Worm (Caenorhabditis elegans): ENCODE results near the gene srh-56.

srh-56 gene

DNA sequence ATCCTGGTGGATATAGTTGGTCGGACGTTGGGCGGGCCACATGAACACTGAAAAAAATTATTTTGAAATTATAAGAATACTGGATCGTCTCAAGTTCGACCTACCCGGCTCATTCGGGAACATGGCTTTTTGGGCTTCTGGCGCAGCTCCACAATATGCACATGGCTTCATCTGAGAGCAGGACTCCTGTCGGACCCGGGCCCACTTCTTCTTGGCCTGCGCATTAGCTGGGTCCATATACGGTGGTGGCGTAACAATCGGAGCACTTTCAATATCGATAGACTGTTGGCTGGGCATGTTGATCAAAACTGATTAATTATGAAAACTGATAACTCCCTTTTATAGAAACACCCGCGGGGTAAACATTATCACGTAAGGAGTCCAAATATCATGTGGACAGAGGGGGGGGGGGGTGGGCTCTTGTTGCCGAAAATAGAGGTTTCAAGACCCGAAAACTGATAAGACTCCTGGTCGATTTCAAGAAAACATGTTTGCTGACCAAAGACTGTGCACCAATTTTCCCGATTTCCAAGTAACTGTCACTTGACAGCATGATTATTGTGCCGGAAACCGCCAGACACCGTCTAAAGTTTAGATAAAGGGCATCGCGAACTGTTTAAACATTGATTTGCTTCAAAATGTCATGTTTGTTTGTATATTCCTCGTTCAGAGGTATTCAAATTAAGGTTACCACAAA lies 40.7 kb upstream of the srh-56 start, which contains the start of gene dod-3:
Gene dod-3 (minus strand): TSS at position 315 of the 697 bp plus-strand sequence.
- peak; percentile 57 for TF ChIP-seq F13H6.1 (tag; optimal IDR thresholded peaks at IDR 0.05)
- TF ChIP-seq fos-1 (tag; optimal IDR thresholded peaks at IDR 0.05): no peak
- no peak for TF ChIP-seq nhr-11 (tag; optimal IDR thresholded peaks at IDR 0.05)
- TF ChIP-seq skn-1 (tag; optimal IDR thresholded peaks at IDR 0.05): no peak
- TF ChIP-seq unc-62 (GFP tag; optimal IDR thresholded peaks at IDR 0.05): no peak

DNA sequence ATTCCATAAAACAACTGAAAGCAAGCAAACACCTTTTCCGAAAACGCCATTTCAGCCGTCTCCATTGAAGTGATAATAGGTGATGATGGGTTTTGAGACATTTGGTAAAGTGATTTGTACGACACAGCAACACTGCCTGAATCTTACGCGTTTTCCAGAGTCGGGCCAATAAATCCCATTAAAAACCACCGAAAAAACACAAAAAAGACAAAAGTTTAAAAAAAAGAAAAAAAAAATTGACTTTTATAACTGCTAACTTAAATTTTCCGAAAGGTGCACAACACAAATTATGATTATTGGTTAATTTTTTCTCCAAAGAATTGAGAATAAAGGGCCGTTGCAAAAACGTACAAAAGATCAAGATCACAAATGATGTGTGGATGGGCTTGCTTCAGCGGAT lies 37.3 kb upstream of the srh-56 start, which contains the start of gene srg-57:
Gene srg-57 (minus strand): TSS at position 101 of the 400 bp plus-strand sequence.
- no peak for TF ChIP-seq fos-1 (tag; optimal IDR thresholded peaks at IDR 0.05)
- TF ChIP-seq lin-39 (tag; optimal IDR thresholded peaks at IDR 0.05): no peak
- TF ChIP-seq nhr-11 (tag; optimal IDR thresholded peaks at IDR 0.05): no peak
- no peak for TF ChIP-seq ztf-4 (tag; optimal IDR thresholded peaks at IDR 0.05)
- no peak for TF ChIP-seq lin-13 (GFP tag; optimal IDR thresholded peaks at IDR 0.05)
- TF ChIP-seq skn-1 (tag; optimal IDR thresholded peaks at IDR 0.05): no peak
- no peak for TF ChIP-seq ZK546.5 (tag; optimal IDR thresholded peaks at IDR 0.05)
- no peak for TF ChIP-seq R02D3.7 (tag; optimal IDR thresholded peaks at IDR 0.05)

- TF ChIP-seq F13H6.1 (tag; optimal IDR thresholded peaks at IDR 0.05) (no peak), nhr-237 (tag; optimal IDR thresholded peaks at IDR 0.05) (no peak), sma-3 (GFP tag; optimal IDR thresholded peaks at IDR 0.05) (no peak), egl-27 (tag; optimal IDR thresholded peaks at IDR 0.05) (no peak), nhr-129 (tag; optimal IDR thresholded peaks at IDR 0.05) (no peak), alr-1 (tag; optimal IDR thresholded peaks at IDR 0.05) (no peak), ztf-1 (GFP tag; conservative IDR thresholded peaks at IDR 0.05) (no peak), lsy-2 (tag; optimal IDR thresholded peaks at IDR 0.05) (no peak), nhr-10 (tag; optimal IDR thresholded peaks at IDR 0.05) (no peak), sem-4 (tag; optimal IDR thresholded peaks at IDR 0.05) (no peak), lin-11 (tag; optimal IDR thresholded peaks at IDR 0.05) (no peak), ceh-16 (tag; optimal IDR thresholded peaks at IDR 0.05) (no peak), nhr-77 (tag; optimal IDR thresholded peaks at IDR 0.05) (no peak), nhr-12 (tag; optimal IDR thresholded peaks at IDR 0.05) (no peak), mab-5 (tag; optimal IDR thresholded peaks at IDR 0.05) (no peak), C34F6.9 (tag; optimal IDR thresholded peaks at IDR 0.05) (no peak), unc-39 (tag; optimal IDR thresholded peaks at IDR 0.05) (no peak), ama-1 (optimal IDR thresholded peaks at IDR 0.05) (no peak), nhr-23 (tag; optimal IDR thresholded peaks at IDR 0.05) (no peak)
These were observed 33.5 kb upstream of the srh-56 start, which contains the start of gene srg-56 for ce11 chrV:2738174-2738573. Gene srg-56, minus strand, starts transcription at chrV:2738274.

DNA sequence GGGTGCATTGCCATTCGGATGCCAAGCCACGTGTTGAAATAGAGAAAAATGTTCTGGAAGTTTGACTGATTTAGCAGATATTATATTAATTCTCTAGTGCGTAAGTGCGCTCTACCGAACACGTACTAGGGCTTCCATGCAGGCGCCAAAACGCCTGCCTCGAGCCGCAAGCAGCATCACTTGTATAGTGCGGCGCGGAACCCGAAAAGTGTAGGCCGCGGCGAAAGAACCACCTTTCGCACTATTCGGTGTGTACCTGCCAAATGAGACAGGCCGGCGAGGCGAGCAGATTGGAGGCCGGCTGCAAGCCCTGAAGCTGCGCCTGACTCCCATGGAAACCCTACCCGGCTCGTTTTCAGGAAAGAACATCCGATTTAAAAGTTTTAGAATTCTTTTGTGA lies 32.1 kb upstream of the srh-56 start:
- peak; percentile 8 for TF ChIP-seq snpc-4 (tag; optimal IDR thresholded peaks at IDR 0.05)
- no peak for TF ChIP-seq nhr-21 (tag; optimal IDR thresholded peaks at IDR 0.05)

ce11 chrV:2740228-2740627 lies 31.4 kb upstream of the srh-56 start, which contains the start of gene srg-61:
Gene srg-61, minus strand, starts transcription at chrV:2740328.
- no peak for TF ChIP-seq lin-39 (tag; optimal IDR thresholded peaks at IDR 0.05)
- TF ChIP-seq mdl-1 (tag; optimal IDR thresholded peaks at IDR 0.05): no peak
- no peak for TF ChIP-seq skn-1 (tag; optimal IDR thresholded peaks at IDR 0.05)
- TF ChIP-seq C34F6.9 (tag; optimal IDR thresholded peaks at IDR 0.05): no peak

DNA sequence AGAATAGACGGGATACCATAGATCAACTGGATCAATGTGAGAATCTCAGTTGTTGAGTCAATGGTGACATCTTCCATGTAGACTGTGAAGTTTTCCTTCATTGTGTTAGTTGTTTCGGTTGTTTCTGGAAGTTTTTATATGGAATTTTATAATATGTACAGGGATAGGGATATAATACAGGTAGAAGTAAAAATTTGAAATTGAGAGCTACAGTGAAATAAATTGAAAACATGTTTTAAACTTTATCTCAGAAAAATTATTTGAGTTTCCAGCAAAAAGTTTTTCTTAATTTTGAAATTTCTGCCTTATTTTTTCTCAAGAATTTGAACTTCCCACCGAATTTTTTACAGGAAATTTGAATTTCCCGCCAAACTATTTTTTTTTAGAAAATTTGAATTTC lies 29.4 kb upstream of the srh-56 start, which contains the start of gene srg-62:
Gene srg-62 (minus strand): TSS at position 101 of the 400 bp plus-strand sequence.
- no peak for TF ChIP-seq unc-62 (GFP tag; optimal IDR thresholded peaks at IDR 0.05)
- no peak for TF ChIP-seq snpc-4 (tag; optimal IDR thresholded peaks at IDR 0.05)
- no peak for TF ChIP-seq unc-39 (tag; optimal IDR thresholded peaks at IDR 0.05)
- no peak for TF ChIP-seq lin-11 (tag; optimal IDR thresholded peaks at IDR 0.05)
- TF ChIP-seq nhr-6 (tag; optimal IDR thresholded peaks at IDR 0.05): no peak
- no peak for TF ChIP-seq dmd-4 (tag; optimal IDR thresholded peaks at IDR 0.05)
- no peak for TF ChIP-seq lin-13 (GFP tag; optimal IDR thresholded peaks at IDR 0.05)
- no peak for TF ChIP-seq ceh-82 (tag; optimal IDR thresholded peaks at IDR 0.05)

Data from whole organism, L2 larva.